Fruit fly (Drosophila melanogaster): ENCODE measurements around the gene CG8543.
"Not testable (repeated sequence)": the region's sequence is repeated elsewhere in the genome, so short reads cannot be mapped to it uniquely, and the experiment has no call there.

The CG8543 gene

DNA sequence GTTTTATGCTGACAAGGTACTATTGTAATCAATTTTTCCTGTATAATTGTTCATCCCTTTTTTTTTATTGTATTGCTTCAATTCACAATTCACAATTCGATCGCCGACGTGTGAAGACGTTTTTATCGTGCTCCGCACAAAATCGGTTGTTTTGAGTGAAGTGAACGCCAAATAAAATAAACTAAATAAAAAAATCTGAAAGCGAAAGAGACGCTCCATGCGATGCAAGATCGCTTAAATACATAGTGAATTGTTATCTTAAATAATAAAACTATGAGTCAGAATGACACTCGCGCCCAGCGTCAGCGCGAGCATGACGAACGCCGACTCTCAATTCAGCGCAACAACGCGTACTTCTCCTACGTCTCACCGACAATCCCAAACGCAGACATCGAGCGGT, 28.6 kb upstream of the CG8543 start, which contains the start of gene CG8539:
TSS of gene CG8539 (minus strand) at position 101 of the 400 bp plus-strand sequence.
- TF ChIP-seq tj (GFP tag; optimal IDR thresholded peaks at IDR 0.05); CG7101 (tag; optimal IDR thresholded peaks at IDR 0.05); toe (GFP tag; optimal IDR thresholded peaks at IDR 0.05): not testable (repeated sequence)

DNA sequence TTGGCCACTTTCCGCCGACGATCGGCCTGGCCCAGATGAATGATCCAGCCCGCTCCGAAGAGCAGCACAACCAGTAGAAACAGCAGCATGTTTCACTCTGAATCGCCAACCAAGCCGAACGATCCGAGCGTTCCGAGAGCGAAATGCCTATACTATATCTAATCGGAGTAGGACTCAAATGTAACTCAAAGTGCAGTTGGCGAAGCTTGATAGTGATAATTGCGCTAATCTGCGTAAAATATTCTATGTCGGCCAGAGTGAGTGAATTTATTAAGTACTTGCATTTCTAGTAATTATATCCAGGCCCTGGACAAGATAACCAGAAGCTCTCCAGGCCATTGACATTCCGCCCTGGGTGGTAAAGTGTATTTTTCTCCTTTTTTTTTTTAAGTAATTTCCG, 26.0 kb upstream of the CG8543 start, which contains the start of gene Cyp4d8:
TSS of gene Cyp4d8 (minus strand) at position 101 of the 400 bp plus-strand sequence.
- TF ChIP-seq Crg-1 (GFP tag; optimal IDR thresholded peaks at IDR 0.05): no peak
- peak; percentile 23 for TF ChIP-seq cic (GFP tag; optimal IDR thresholded peaks at IDR 0.05)

DNA sequence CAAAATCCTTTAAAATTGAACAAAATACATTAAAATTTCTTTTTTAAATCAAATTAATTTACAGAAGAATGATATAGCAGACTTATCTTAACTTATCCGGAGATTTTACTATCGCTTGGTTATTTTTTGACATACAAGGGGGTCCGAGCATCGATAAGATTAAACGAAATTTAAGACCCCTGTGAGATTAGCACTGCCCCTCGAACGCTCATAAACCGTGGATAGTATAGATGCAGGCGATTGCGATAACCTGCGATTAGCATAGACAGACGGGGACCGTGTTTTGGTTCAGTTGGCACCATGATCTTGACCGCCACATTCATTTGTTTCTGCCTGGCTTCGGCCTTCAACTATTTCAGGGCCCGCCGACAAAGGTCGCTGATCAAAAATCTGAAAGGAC, 21.5 kb upstream of the CG8543 start, which contains the start of gene Cyp316a1:
TSS of gene Cyp316a1 (plus strand) at position 301 of the 400 bp plus-strand sequence.
- TF ChIP-seq Crg-1 (GFP tag; optimal IDR thresholded peaks at IDR 0.05) (no peak), bab1 (GFP tag; optimal IDR thresholded peaks at IDR 0.05) (no peak), tj (GFP tag; optimal IDR thresholded peaks at IDR 0.05) (no peak), CG7045 (GFP tag; optimal IDR thresholded peaks at IDR 0.05) (no peak), Clk (GFP tag; optimal IDR thresholded peaks at IDR 0.05) (no peak), kay (GFP tag; ENCODE audit: borderline replicate concordance) (no peak), cnc (optimal IDR thresholded peaks at IDR 0.05) (no peak), CG33017 (tag; optimal IDR thresholded peaks at IDR 0.05) (no peak), CG5204 (GFP tag; optimal IDR thresholded peaks at IDR 0.05) (no peak), Hr96 (GFP tag; optimal IDR thresholded peaks at IDR 0.05) (no peak), CG12768 (GFP tag; optimal IDR thresholded peaks at IDR 0.05) (no peak), CG7101 (tag; optimal IDR thresholded peaks at IDR 0.05) (no peak), CG11617 (GFP tag; optimal IDR thresholded peaks at IDR 0.05) (no peak), Mnt (GFP tag; optimal IDR thresholded peaks at IDR 0.05) (no peak), cic (GFP tag; optimal IDR thresholded peaks at IDR 0.05) (no peak), CG1620 (GFP tag; optimal IDR thresholded peaks at IDR 0.05) (no peak), pad (GFP tag; optimal IDR thresholded peaks at IDR 0.05) (no peak)

DNA sequence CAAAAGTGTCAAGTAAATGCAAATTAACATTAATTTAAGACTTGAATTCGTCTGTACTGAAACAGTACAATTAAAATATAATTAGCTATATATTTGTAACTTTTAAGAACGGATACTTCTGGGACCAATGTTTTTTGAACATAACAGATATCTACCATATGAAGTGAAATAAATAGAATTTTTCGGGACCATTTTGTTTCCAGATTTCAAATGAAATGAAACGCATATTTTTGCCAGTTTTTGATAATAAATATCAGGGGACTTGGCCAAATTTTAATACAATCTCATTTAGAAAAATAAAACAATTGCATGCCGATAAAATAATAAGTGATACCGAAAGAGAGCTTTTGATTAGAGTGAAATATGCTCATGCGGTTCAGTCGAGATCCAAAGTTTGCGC, 15.6 kb upstream of the CG8543 start, which contains the start of gene mthl6:
TSS of gene mthl6 (plus strand) at position 301 of the 400 bp plus-strand sequence.
- peak; percentile 22 for TF ChIP-seq kay (GFP tag; ENCODE audit: borderline replicate concordance)
- no peak for TF ChIP-seq cnc (optimal IDR thresholded peaks at IDR 0.05)
- no peak for TF ChIP-seq CG1620 (GFP tag; optimal IDR thresholded peaks at IDR 0.05)
- TF ChIP-seq pad (GFP tag; optimal IDR thresholded peaks at IDR 0.05): no peak

DNA sequence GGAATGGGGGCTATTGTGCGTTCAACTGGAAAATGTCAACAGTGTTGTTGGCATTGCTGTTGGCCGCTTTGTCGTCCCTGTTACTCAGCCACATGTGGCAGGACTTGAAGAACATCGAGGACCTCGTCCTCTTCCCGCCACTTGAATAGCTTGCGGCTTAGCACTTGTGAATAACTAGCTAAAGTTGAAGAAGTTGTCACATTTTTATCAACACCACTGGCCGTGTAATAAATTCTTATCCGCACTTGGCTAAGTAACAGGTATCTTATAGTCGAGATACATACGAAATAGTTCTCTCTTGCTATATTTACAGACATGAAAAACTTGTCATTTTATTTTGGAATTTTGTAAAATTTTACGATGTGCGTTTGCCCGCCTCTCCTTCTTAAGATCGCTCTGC, 5.2 kb upstream of the CG8543 start, which contains the start of gene CG43292:
TSS of gene CG43292 (plus strand) at position 301 of the 400 bp plus-strand sequence.
- TF ChIP-seq cnc (optimal IDR thresholded peaks at IDR 0.05) (no peak), bab1 (GFP tag; optimal IDR thresholded peaks at IDR 0.05) (no peak), CG7045 (GFP tag; optimal IDR thresholded peaks at IDR 0.05) (no peak), CG11617 (GFP tag; optimal IDR thresholded peaks at IDR 0.05) (no peak), kay (GFP tag; ENCODE audit: borderline replicate concordance) (no peak), cic (GFP tag; optimal IDR thresholded peaks at IDR 0.05) (no peak), pad (GFP tag; optimal IDR thresholded peaks at IDR 0.05) (no peak), CG33017 (tag; optimal IDR thresholded peaks at IDR 0.05) (no peak), CG5204 (GFP tag; optimal IDR thresholded peaks at IDR 0.05) (no peak), Crg-1 (GFP tag; optimal IDR thresholded peaks at IDR 0.05) (no peak), Hr96 (GFP tag; optimal IDR thresholded peaks at IDR 0.05) (no peak), toe (GFP tag; optimal IDR thresholded peaks at IDR 0.05) (no peak)

DNA sequence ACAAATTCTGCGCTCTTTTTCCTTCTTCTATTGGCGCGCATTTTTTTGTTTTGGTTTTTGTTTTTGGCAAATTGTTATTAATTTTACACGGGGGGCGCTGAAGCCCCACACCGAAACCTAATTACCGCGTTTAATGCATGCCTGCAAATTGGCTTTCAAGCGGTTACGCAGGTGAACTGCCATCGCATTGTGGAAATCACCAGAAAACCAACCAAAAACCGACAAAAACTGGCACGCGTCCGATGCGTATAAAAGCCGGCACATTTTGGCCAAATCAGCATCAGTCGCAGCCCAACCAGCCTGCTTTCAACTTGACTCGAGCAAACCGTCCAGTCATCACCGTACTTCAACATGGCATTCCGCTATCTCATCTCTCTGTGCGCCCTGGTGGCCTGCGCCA, 1.2 kb upstream of the CG8543 start, which contains the start of gene CG8541:
TSS of gene CG8541 (plus strand) at position 301 of the 400 bp plus-strand sequence.
- TF ChIP-seq Clk (GFP tag; optimal IDR thresholded peaks at IDR 0.05) (no peak), CG11617 (GFP tag; optimal IDR thresholded peaks at IDR 0.05) (no peak)

DNA sequence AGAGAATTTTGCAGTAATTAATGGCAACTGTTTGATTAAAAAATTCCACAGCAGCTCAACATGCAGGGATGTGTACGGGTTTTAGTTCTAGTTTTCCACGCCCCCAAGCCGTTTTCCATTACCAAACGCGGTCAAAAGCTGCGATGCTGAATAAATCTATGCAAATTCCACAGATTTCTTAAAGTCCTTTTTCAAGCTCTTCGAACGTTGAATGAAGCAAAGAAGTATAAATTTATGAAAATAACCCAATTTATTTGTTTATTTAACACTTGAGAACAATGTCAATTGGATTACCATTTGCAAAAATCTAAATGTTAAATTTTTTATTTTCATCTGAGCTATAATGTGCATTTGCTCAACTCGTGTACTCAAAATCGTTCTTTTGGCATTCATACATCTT, 4.9 kb downstream of the CG8543 start, which contains the start of the genes CG42660, CG42661 and Tsp66A:
TSS of gene CG42660 (plus strand) at position 301 of the 400 bp plus-strand sequence.
TSS of gene CG42661 (plus strand) at position 301 of the 400 bp plus-strand sequence.
TSS of gene Tsp66A (plus strand) at position 301 of the 400 bp plus-strand sequence.
- TF ChIP-seq Clk (GFP tag; optimal IDR thresholded peaks at IDR 0.05) (no peak), pad (GFP tag; optimal IDR thresholded peaks at IDR 0.05) (no peak), tj (GFP tag; optimal IDR thresholded peaks at IDR 0.05) (no peak), CG12768 (GFP tag; optimal IDR thresholded peaks at IDR 0.05) (no peak), cnc (optimal IDR thresholded peaks at IDR 0.05) (no peak), cic (GFP tag; optimal IDR thresholded peaks at IDR 0.05) (no peak), CG11617 (GFP tag; optimal IDR thresholded peaks at IDR 0.05) (no peak), bab1 (GFP tag; optimal IDR thresholded peaks at IDR 0.05) (no peak), CG33017 (tag; optimal IDR thresholded peaks at IDR 0.05) (no peak), CG5204 (GFP tag; optimal IDR thresholded peaks at IDR 0.05) (no peak)

DNA sequence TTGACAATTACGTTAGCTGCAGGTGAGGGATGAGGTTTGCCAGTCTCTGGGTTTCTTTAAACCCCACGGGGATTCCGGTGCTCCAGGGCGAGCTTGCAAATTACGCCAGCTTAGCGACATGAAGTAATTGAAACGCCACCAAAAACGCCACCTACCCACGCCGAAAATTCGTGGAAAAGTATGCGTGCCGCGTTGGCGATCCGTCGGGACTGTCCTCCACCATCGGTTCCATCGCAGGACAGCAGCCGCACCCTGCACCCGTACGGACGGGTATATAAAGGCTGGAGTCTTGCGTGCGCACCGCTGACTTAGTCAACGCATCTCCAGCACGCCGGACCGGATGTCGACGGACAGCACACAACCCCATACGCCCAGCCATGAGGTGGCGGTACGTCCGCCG, 14.3 kb downstream of the CG8543 start, which contains the start of gene ppk26:
TSS of gene ppk26 (plus strand) at position 301 of the 400 bp plus-strand sequence.
- TF ChIP-seq CG7101 (tag; optimal IDR thresholded peaks at IDR 0.05): no peak
- TF ChIP-seq Clk (GFP tag; optimal IDR thresholded peaks at IDR 0.05): no peak
- TF ChIP-seq CG1620 (GFP tag; optimal IDR thresholded peaks at IDR 0.05): no peak
- TF ChIP-seq CG33017 (tag; optimal IDR thresholded peaks at IDR 0.05): no peak
- no peak for TF ChIP-seq kay (GFP tag; ENCODE audit: borderline replicate concordance)
- no peak for TF ChIP-seq cic (GFP tag; optimal IDR thresholded peaks at IDR 0.05)
- TF ChIP-seq CG14711 (tag; optimal IDR thresholded peaks at IDR 0.05): no peak
